Worm (Caenorhabditis elegans): ENCODE results near the gene srg-57.

Gene srg-57

ce11 chrV:2763105-2763504 is 28.8 kb upstream of the srg-57 start, which contains the start of gene R05D8.7:
Gene R05D8.7 (minus strand): TSS chrV:2763208.
- TF ChIP-seq skn-1 (tag; optimal IDR thresholded peaks at IDR 0.05) (peak; percentile 32), egl-13 (tag; optimal IDR thresholded peaks at IDR 0.05) (no peak), nhr-20 (tag; optimal IDR thresholded peaks at IDR 0.05) (peak; percentile 57)

ce11 chrV:2761470-2761869 is 27.2 kb upstream of the srg-57 start:
- TF ChIP-seq sup-37 (GFP tag; optimal IDR thresholded peaks at IDR 0.05) (no peak), pqm-1 (tag; optimal IDR thresholded peaks at IDR 0.05) (no peak), nhr-20 (tag; optimal IDR thresholded peaks at IDR 0.05) (no peak), sptf-1 (tag; optimal IDR thresholded peaks at IDR 0.05) (no peak), lir-3 (tag; optimal IDR thresholded peaks at IDR 0.05; ENCODE audit: poor library complexity) (no peak), fos-1 (tag; optimal IDR thresholded peaks at IDR 0.05) (no peak)

- TF ChIP-seq snu-23 (GFP tag; optimal IDR thresholded peaks at IDR 0.05) (no peak), nhr-47 (tag; optimal IDR thresholded peaks at IDR 0.05) (no peak), nhr-12 (tag; optimal IDR thresholded peaks at IDR 0.05) (no peak), ztf-4 (tag; optimal IDR thresholded peaks at IDR 0.05) (no peak)
Observed at ce11 chrV:2759456-2759855, 25.2 kb upstream of the srg-57 start, which contains the start of gene srg-58. Gene srg-58 (minus strand): TSS chrV:2759556.

ce11 chrV:2758437-2758836 is 24.2 kb upstream of the srg-57 start:
- TF ChIP-seq nhr-90 (tag; optimal IDR thresholded peaks at IDR 0.05; ENCODE audit: poor library complexity) (no peak), mef-2 (tag; optimal IDR thresholded peaks at IDR 0.05) (no peak), mab-9 (GFP tag; IDR thresholded peaks at IDR 0.05) (no peak), C04F5.9 (tag; optimal IDR thresholded peaks at IDR 0.05) (no peak), C34B4.2 (tag; optimal IDR thresholded peaks at IDR 0.05) (no peak), snpc-4 (tag; optimal IDR thresholded peaks at IDR 0.05) (no peak), lir-3 (tag; optimal IDR thresholded peaks at IDR 0.05; ENCODE audit: poor library complexity) (no peak), grh-1 (GFP tag; IDR thresholded peaks at IDR 0.05) (no peak), lin-35 (GFP tag; optimal IDR thresholded peaks at IDR 0.05) (no peak), dsc-1 (tag; optimal IDR thresholded peaks at IDR 0.05) (no peak)

ce11 chrV:2757226-2757893 is 23.1 kb upstream of the srg-57 start, which contains the start of gene srx-28:
Gene srx-28 (minus strand): TSS chrV:2757276.
- no peak for TF ChIP-seq zip-4 (GFP tag; optimal IDR thresholded peaks at IDR 0.05)
- TF ChIP-seq snpc-4 (tag; optimal IDR thresholded peaks at IDR 0.05) = peak; percentile 8

ce11 chrV:2753007-2753406 is 18.7 kb upstream of the srg-57 start, which contains the start of gene srx-26:
Gene srx-26 (minus strand): TSS chrV:2753107.
- TF ChIP-seq dpl-1 (GFP tag; optimal IDR thresholded peaks at IDR 0.05) = no peak
- no peak for TF ChIP-seq egl-13 (tag; optimal IDR thresholded peaks at IDR 0.05)
- no peak for TF ChIP-seq sptf-1 (tag; optimal IDR thresholded peaks at IDR 0.05)
- TF ChIP-seq unc-130 (tag; optimal IDR thresholded peaks at IDR 0.05) = no peak
- no peak for TF ChIP-seq rnt-1 (tag; optimal IDR thresholded peaks at IDR 0.05)
- no peak for TF ChIP-seq jun-1 (tag; optimal IDR thresholded peaks at IDR 0.05)
- no peak for TF ChIP-seq unc-98 (GFP tag; IDR thresholded peaks at IDR 0.05)
- TF ChIP-seq mdl-1 (tag; optimal IDR thresholded peaks at IDR 0.05) = no peak
- no peak for TF ChIP-seq nhr-237 (tag; optimal IDR thresholded peaks at IDR 0.05)

ce11 chrV:2750006-2750405 is 15.7 kb upstream of the srg-57 start, which contains the start of gene srx-24:
Gene srx-24 (minus strand): TSS chrV:2750106.
- TF ChIP-seq aly-2 (tag; optimal IDR thresholded peaks at IDR 0.05) = no peak
- no peak for TF ChIP-seq efl-1 (optimal IDR thresholded peaks at IDR 0.05)
- TF ChIP-seq efl-1 (GFP tag; optimal IDR thresholded peaks at IDR 0.05 in 1 of 2) = peak in 1 of 2 experiments; percentile 7
